Fruit fly (Drosophila melanogaster) whole organism, embryonic: Measurements from ENCODE around the gene CG6398.

Experiments used
- Blimp-1 ChIP-seq: fragments of 200-800 bp; sonication (Bioruptor generic); optimal IDR thresholded peaks from 3 replicates; lab custom pipeline; 2018; ENCODE audit warnings: missing biosample characterization, missing genetic modification characterization, mild to moderate bottlenecking, moderate library complexity, missing genetic modification reagents
- CG1233 ChIP-seq: fragments of 200-800 bp; sonication (Bioruptor generic); optimal IDR thresholded peaks from 4 replicates; lab custom pipeline; 2018; ENCODE audit warnings: missing biosample characterization, mild to moderate bottlenecking, missing genetic modification characterization
- CG12769 ChIP-seq: fragments of 200-800 bp; sonication (Bioruptor generic); optimal IDR thresholded peaks from 2 replicates; lab custom pipeline; 2019; ENCODE audit warnings: missing biosample characterization, mild to moderate bottlenecking, missing genetic modification characterization, moderate library complexity
- CG13123 ChIP-seq: fragments of 200-800 bp; sonication (Bioruptor generic); optimal IDR thresholded peaks from 2 replicates; lab custom pipeline; 2016; ENCODE audit warnings: missing biosample characterization, missing genetic modification characterization
- CG14441 ChIP-seq: fragments of 200-800 bp; sonication (Bioruptor generic); IDR thresholded peaks from 2 replicates; pipeline ENCODE4 v1.3.6; 2022; ENCODE audit warnings: missing biosample characterization, missing genetic modification characterization
- CG15514 ChIP-seq: fragments of 200-800 bp; sonication (Bioruptor generic); optimal IDR thresholded peaks from 3 replicates; lab custom pipeline; 2017; ENCODE audit warnings: missing biosample characterization, missing genetic modification characterization, mild to moderate bottlenecking, moderate library complexity, missing genetic modification reagents
- CG15696 ChIP-seq: fragments of 200-800 bp; sonication (Bioruptor generic); optimal IDR thresholded peaks from 2 replicates; lab custom pipeline; 2019; ENCODE audit warnings: missing biosample characterization, mild to moderate bottlenecking, missing genetic modification characterization, moderate library complexity
- CG17802 ChIP-seq: fragments of 200-800 bp; sonication (Bioruptor generic); optimal IDR thresholded peaks from 2 replicates; lab custom pipeline; 2018; ENCODE audit warnings: missing biosample characterization, mild to moderate bottlenecking, missing genetic modification characterization, moderate library complexity
- CG1792 ChIP-seq: fragments of 200-800 bp; sonication (Bioruptor generic); optimal IDR thresholded peaks from 2 replicates; lab custom pipeline; 2016; ENCODE audit warnings: missing biosample characterization, missing genetic modification characterization
- CG2129 ChIP-seq: fragments of 200-800 bp; sonication (Bioruptor generic); IDR thresholded peaks from 2 replicates; pipeline ENCODE4 v1.3.6; 2022; ENCODE audit warnings: missing biosample characterization, missing genetic modification characterization; ENCODE audit not compliant: partially characterized antibody
- CG2678 ChIP-seq: fragments of 200-800 bp; sonication (Bioruptor generic); optimal IDR thresholded peaks from 3 replicates; lab custom pipeline; 2019; ENCODE audit warnings: missing biosample characterization, mild to moderate bottlenecking, missing genetic modification characterization, moderate library complexity
- CG31365 ChIP-seq: fragments of 200-800 bp; sonication (Bioruptor generic); optimal IDR thresholded peaks from 2 replicates; lab custom pipeline; 2018; ENCODE audit warnings: missing biosample characterization, mild to moderate bottlenecking, missing genetic modification characterization
- CG32772 ChIP-seq: fragments of 200-800 bp; sonication (Bioruptor generic); IDR thresholded peaks from 2 replicates; pipeline ENCODE4 v1.3.6; 2022; ENCODE audit warnings: missing biosample characterization, missing genetic modification characterization
- CG5953 ChIP-seq: fragments of 200-800 bp; sonication (Bioruptor generic); IDR thresholded peaks from 2 replicates; pipeline ENCODE4 v1.3.6; 2022; ENCODE audit warnings: missing biosample characterization, missing genetic modification characterization
- CG6689 ChIP-seq: fragments of 200-800 bp; sonication (Bioruptor generic); IDR thresholded peaks from 2 replicates; pipeline ENCODE4 v1.3.6; 2022; ENCODE audit warnings: missing biosample characterization, missing genetic modification characterization
- CG7357 ChIP-seq: fragments of 200-800 bp; sonication (Bioruptor generic); IDR thresholded peaks from 3 replicates; pipeline ENCODE4 v1.3.6; 2022; ENCODE audit warnings: missing biosample characterization, missing genetic modification characterization
- CG8388 ChIP-seq: fragments of 200-800 bp; sonication (Bioruptor generic); optimal IDR thresholded peaks from 2 replicates; lab custom pipeline; 2019; ENCODE audit warnings: missing biosample characterization, mild to moderate bottlenecking, missing genetic modification characterization, moderate library complexity
- CG8944 ChIP-seq: fragments of 200-800 bp; sonication (Bioruptor generic); optimal IDR thresholded peaks from 3 replicates; lab custom pipeline; 2016; ENCODE audit warnings: missing biosample characterization, missing genetic modification characterization
- CHES-1-like ChIP-seq: fragments of 200-800 bp; sonication (Bioruptor generic); optimal IDR thresholded peaks from 2 replicates; lab custom pipeline; 2016; ENCODE audit warnings: missing biosample characterization, missing genetic modification characterization
- Chrac-16 ChIP-seq: fragments of 200-800 bp; sonication (Bioruptor generic); optimal IDR thresholded peaks from 3 replicates; lab custom pipeline; 2016; ENCODE audit warnings: missing biosample characterization, missing genetic modification characterization
- Hr51 ChIP-seq, 2 experiments: fragments of 200-800 bp; sonication (Bioruptor generic); optimal IDR thresholded peaks; 2 replicates in 1 of 2; 3 replicates in 1 of 2; lab custom pipeline; 2016 to 2018; ENCODE audit warnings: missing biosample characterization in 2 of 2, missing genetic modification characterization in 2 of 2, mild to moderate bottlenecking in 1 of 2, moderate library complexity in 1 of 2
- NfI ChIP-seq: fragments of 200-800 bp; sonication (Bioruptor generic); optimal IDR thresholded peaks from 3 replicates; lab custom pipeline; 2018; ENCODE audit warnings: missing biosample characterization, mild to moderate bottlenecking, missing genetic modification characterization, moderate library complexity
- PHDP ChIP-seq: fragments of 200-800 bp; sonication (Bioruptor generic); optimal IDR thresholded peaks from 3 replicates; lab custom pipeline; 2018; ENCODE audit warnings: missing biosample characterization, mild to moderate bottlenecking, missing genetic modification characterization, moderate library complexity
- Rx ChIP-seq: fragments of 200-800 bp; sonication (Bioruptor generic); IDR thresholded peaks from 2 replicates; pipeline ENCODE4 v1.3.6; 2022; ENCODE audit warnings: missing biosample characterization, missing genetic modification characterization
- Six4 ChIP-seq: fragments of 200-800 bp; sonication (Bioruptor generic); optimal IDR thresholded peaks from 2 replicates; lab custom pipeline; 2016; ENCODE audit warnings: missing biosample characterization, missing genetic modification characterization
- amos ChIP-seq: fragments of 200-800 bp; sonication (Bioruptor generic); IDR thresholded peaks from 2 replicates; pipeline ENCODE4 v1.3.6; 2022; ENCODE audit warnings: missing biosample characterization, missing genetic modification characterization; ENCODE audit not compliant: partially characterized antibody
- ap ChIP-seq: fragments of 200-800 bp; sonication (Bioruptor generic); IDR thresholded peaks from 2 replicates; pipeline ENCODE4 v1.3.6; 2022; ENCODE audit warnings: missing biosample characterization, missing genetic modification characterization
- cato ChIP-seq: fragments of 200-800 bp; sonication (Bioruptor generic); optimal IDR thresholded peaks from 2 replicates; lab custom pipeline; 2016; ENCODE audit warnings: missing biosample characterization, missing genetic modification characterization, borderline replicate concordance
- crc ChIP-seq: fragments of 200-800 bp; sonication (Bioruptor generic); optimal IDR thresholded peaks from 2 replicates; lab custom pipeline; 2016; ENCODE audit warnings: missing biosample characterization, missing genetic modification characterization
- croc ChIP-seq: fragments of 200-800 bp; sonication (Bioruptor generic); conservative IDR thresholded peaks from 3 replicates; pipeline ENCODE4 v1.3.6; 2022; ENCODE audit warnings: missing biosample characterization, missing genetic modification characterization
- dati ChIP-seq: fragments of 200-800 bp; sonication (Bioruptor generic); IDR thresholded peaks from 2 replicates; pipeline ENCODE4 v1.3.6; 2022; ENCODE audit warnings: missing biosample characterization, missing genetic modification characterization
- dm ChIP-seq: fragments of 200-800 bp; sonication (Bioruptor generic); optimal IDR thresholded peaks from 3 replicates; lab custom pipeline; 2016; ENCODE audit warnings: missing biosample characterization, missing genetic modification characterization
- dmrt99B ChIP-seq: fragments of 200-800 bp; sonication (Bioruptor generic); optimal IDR thresholded peaks from 2 replicates; lab custom pipeline; 2018; ENCODE audit warnings: missing biosample characterization, mild to moderate bottlenecking, missing genetic modification characterization, moderate library complexity
- fd64A ChIP-seq: fragments of 200-800 bp; sonication (Bioruptor generic); optimal IDR thresholded peaks from 3 replicates; lab custom pipeline; 2018; ENCODE audit warnings: missing biosample characterization, mild to moderate bottlenecking, missing genetic modification characterization
- gcm2 ChIP-seq: fragments of 200-800 bp; sonication (Bioruptor generic); optimal IDR thresholded peaks from 2 replicates; lab custom pipeline; 2016; ENCODE audit warnings: missing biosample characterization, missing genetic modification characterization
- hth ChIP-seq: fragments of >200 bp; optimal IDR thresholded peaks from 2 replicates; lab custom pipeline; 2017; ENCODE audit warnings: inconsistent platforms
- inv ChIP-seq: fragments of 200-800 bp; sonication (Bioruptor generic); IDR thresholded peaks from 2 replicates; pipeline ENCODE4 v1.3.6; 2022; ENCODE audit warnings: missing biosample characterization, missing genetic modification characterization; ENCODE audit not compliant: partially characterized antibody
- jumu ChIP-seq: fragments of 200-800 bp; sonication (Bioruptor generic); optimal IDR thresholded peaks from 3 replicates; lab custom pipeline; 2016; ENCODE audit warnings: missing biosample characterization, missing genetic modification characterization
- ken ChIP-seq: fragments of 200-800 bp; sonication (Bioruptor generic); IDR thresholded peaks from 3 replicates; pipeline ENCODE4 v1.3.6; 2022; ENCODE audit warnings: missing biosample characterization, missing genetic modification characterization
- lmd ChIP-seq: fragments of 200-800 bp; sonication (Bioruptor generic); IDR thresholded peaks from 2 replicates; pipeline ENCODE4 v1.3.6; 2022; ENCODE audit warnings: missing biosample characterization, missing genetic modification characterization
- mld ChIP-seq: fragments of 200-800 bp; sonication (Bioruptor generic); IDR thresholded peaks from 3 replicates; pipeline ENCODE4 v1.3.6; 2022; ENCODE audit warnings: missing biosample characterization, missing genetic modification characterization; ENCODE audit not compliant: partially characterized antibody
- otp ChIP-seq: fragments of 200-800 bp; sonication (Bioruptor generic); IDR thresholded peaks from 3 replicates; pipeline ENCODE4, ENCODE4 v1.3.6; 2022; ENCODE audit warnings: missing biosample characterization, missing genetic modification characterization
- pzg ChIP-seq: fragments of 200-800 bp; sonication (Bioruptor generic); optimal IDR thresholded peaks from 3 replicates; lab custom pipeline; 2018; ENCODE audit warnings: missing biosample characterization, mild to moderate bottlenecking, missing genetic modification characterization, moderate library complexity
- salm ChIP-seq: fragments of 200-800 bp; sonication (Bioruptor generic); optimal IDR thresholded peaks from 2 replicates; lab custom pipeline; 2018; ENCODE audit warnings: missing biosample characterization, mild to moderate bottlenecking, missing genetic modification characterization
- schlank ChIP-seq: fragments of 200-800 bp; sonication (Bioruptor generic); optimal IDR thresholded peaks from 2 replicates; lab custom pipeline; 2018; ENCODE audit warnings: missing biosample characterization, mild to moderate bottlenecking, missing genetic modification characterization
- sima ChIP-seq: fragments of 200-800 bp; sonication (Bioruptor generic); optimal IDR thresholded peaks from 2 replicates; lab custom pipeline; 2016; ENCODE audit warnings: missing biosample characterization, missing genetic modification characterization
- slbo ChIP-seq: fragments of 200-800 bp; sonication (Bioruptor generic); IDR thresholded peaks from 2 replicates; pipeline ENCODE4 v1.3.6; 2022; ENCODE audit warnings: missing biosample characterization, missing genetic modification characterization
- so ChIP-seq: fragments of 200-800 bp; sonication (Bioruptor generic); IDR thresholded peaks from 3 replicates; pipeline ENCODE4 v1.3.6; 2022; ENCODE audit warnings: missing biosample characterization, missing genetic modification characterization
- sqz ChIP-seq: fragments of 200-800 bp; sonication (Bioruptor generic); optimal IDR thresholded peaks from 3 replicates; lab custom pipeline; 2018; ENCODE audit warnings: missing biosample characterization, mild to moderate bottlenecking, missing genetic modification characterization
- tap ChIP-seq: fragments of 200-800 bp; optimal IDR thresholded peaks from 3 replicates; lab custom pipeline; 2019; ENCODE audit warnings: missing biosample characterization, mild to moderate bottlenecking, missing genetic modification characterization, moderate library complexity
- wek ChIP-seq: fragments of 200-800 bp; sonication (Bioruptor generic); optimal IDR thresholded peaks from 3 replicates; lab custom pipeline; 2018; ENCODE audit warnings: missing biosample characterization, mild to moderate bottlenecking, missing genetic modification characterization, moderate library complexity

CG6398 gene

dm6 chrX:17850179-17850578, 19.6 kb downstream of the CG6398 start, which contains the start of the genes CG15814 and Spt7 (continued):
- no peak for TF ChIP-seq ap (GFP tag; lab: Robert Waterston, UW)
- TF ChIP-seq amos = peak; percentile 90
- TF ChIP-seq so = no peak
- peak; percentile 52 for TF ChIP-seq dm (GFP tag; lab: Kevin White, UChicago)
- TF ChIP-seq cato (GFP tag; lab: Kevin White, UChicago) = no peak
- peak; percentile 2 for TF ChIP-seq CG1233
- TF ChIP-seq hth (lab: Kevin White, UChicago) = no peak
- TF ChIP-seq ken (GFP tag; lab: Robert Waterston, UW) = no peak
- no peak for TF ChIP-seq sqz
- no peak for TF ChIP-seq dmrt99B (tag; lab: Kevin White, UChicago)
- no peak for TF ChIP-seq tap (tag; lab: Kevin White, UChicago)
- TF ChIP-seq CG17802 = no peak
- peak in 1 of 2 experiments; percentile 38 for TF ChIP-seq Hr51 (GFP tag; optimal IDR thresholded peaks at IDR 0.05; lab: Kevin White, UChicago)
- peak; percentile 34 for TF ChIP-seq CG1792 (GFP tag; lab: Kevin White, UChicago)
- peak; percentile 85 for TF ChIP-seq CG15514 (GFP tag; lab: Kevin White, UChicago)
- peak; percentile 34 for TF ChIP-seq NfI (GFP tag; lab: Kevin White, UChicago)
- TF ChIP-seq fd64A (GFP tag; lab: Kevin White, UChicago) = no peak
- no peak for TF ChIP-seq CG32772 (GFP tag; lab: Robert Waterston, UW)
- TF ChIP-seq CG2129 (GFP tag; lab: Robert Waterston, UW) = peak; percentile 54
- TF ChIP-seq gcm2 (GFP tag; lab: Kevin White, UChicago) = no peak
- no peak for TF ChIP-seq CG2678 (tag; lab: Kevin White, UChicago)
- peak; percentile 6; the same call in 1 of the 2 replicates for TF ChIP-seq CG14441 (GFP tag; lab: Robert Waterston, UW)
- TF ChIP-seq Chrac-16 = no peak
- peak; percentile 37 for TF ChIP-seq schlank (tag; lab: Kevin White, UChicago)
- no peak for TF ChIP-seq Six4 (GFP tag; lab: Kevin White, UChicago)
- peak; percentile 41 for TF ChIP-seq CG15696 (tag; lab: Kevin White, UChicago)
- TF ChIP-seq CG5953 (GFP tag; lab: Robert Waterston, UW) = no peak
- peak; percentile 33 for TF ChIP-seq PHDP
- TF ChIP-seq pzg (GFP tag; lab: Kevin White, UChicago) = peak; percentile 85
- peak; percentile 75 for TF ChIP-seq CHES-1-like (GFP tag; lab: Kevin White, UChicago)
- TF ChIP-seq wek (GFP tag; lab: Kevin White, UChicago) = peak; percentile 35
- no peak for TF ChIP-seq salm (tag; lab: Kevin White, UChicago)
- no peak for TF ChIP-seq CG8388
- no peak for TF ChIP-seq sima (GFP tag; lab: Kevin White, UChicago)
- TF ChIP-seq inv = peak; percentile 81
- TF ChIP-seq CG13123 (GFP tag; lab: Kevin White, UChicago) = peak; percentile 27
- no peak for TF ChIP-seq dati (GFP tag; lab: Robert Waterston, UW)
- TF ChIP-seq crc (GFP tag; lab: Kevin White, UChicago) = no peak
- no peak for TF ChIP-seq Blimp-1
- no peak for TF ChIP-seq Rx (GFP tag; lab: Robert Waterston, UW)
- no peak for TF ChIP-seq jumu (GFP tag; lab: Kevin White, UChicago)
- TF ChIP-seq slbo = 0 out of 2 replicates have a peak, but pooled peaks have one; percentile 12
- no peak for TF ChIP-seq CG7357 (GFP tag; lab: Robert Waterston, UW)
- TF ChIP-seq croc = peak; percentile 58; the same call in 2 of the 3 replicates
- peak; percentile 82 for TF ChIP-seq mld (GFP tag; lab: Robert Waterston, UW)
- no peak for TF ChIP-seq CG6689
- TF ChIP-seq otp = no peak
- no peak for TF ChIP-seq CG31365 (tag; lab: Kevin White, UChicago)
- TF ChIP-seq lmd = 0 out of 2 replicates have a peak, but pooled peaks have one; percentile 5
- no peak for TF ChIP-seq CG8944
- TF ChIP-seq CG12769 (tag; lab: Kevin White, UChicago) = no peak
